Worm (Caenorhabditis elegans) whole organism, L4 larva: ENCODE results near the gene xpo-1.

Source experiments
- F37D6.2 ChIP-seq: sonication (generic microtip); optimal IDR thresholded peaks from 2 replicates; lab custom pipeline; 2016; ENCODE audit warnings: mild to moderate bottlenecking, missing genetic modification characterization, missing compliant biosample characterization
- F44E2.7 ChIP-seq: fragments of 200-800 bp; sonication (Bioruptor generic); IDR thresholded peaks from 2 replicates; pipeline ENCODE4 v2.1.2; 2022; ENCODE audit warnings: missing genetic modification characterization, missing compliant biosample characterization
- F49E8.2 ChIP-seq: sonication (generic microtip); optimal IDR thresholded peaks from 2 replicates; lab custom pipeline; 2016; ENCODE audit warnings: missing compliant biosample characterization, mild to moderate bottlenecking, missing genetic modification characterization, borderline replicate concordance
- R02D3.7 ChIP-seq: fragments of 150-350 bp; sonication (generic microtip); optimal IDR thresholded peaks from 3 replicates; lab custom pipeline; 2014; ENCODE audit warnings: missing biosample characterization, missing genetic modification characterization
- Y5F2A.4 ChIP-seq: fragments of 200-800 bp; sonication (Bioruptor generic); optimal IDR thresholded peaks from 2 replicates; lab custom pipeline; 2018; ENCODE audit warnings: mild to moderate bottlenecking, missing genetic modification characterization, missing compliant biosample characterization
- Y75B8A.6 ChIP-seq: fragments of 200-800 bp; sonication (Bioruptor generic); IDR thresholded peaks from 2 replicates; pipeline ENCODE4 v1.3.6; 2022; ENCODE audit warnings: missing genetic modification reagents, missing genetic modification characterization, missing compliant biosample characterization
- aha-1 ChIP-seq: fragments of 150-350 bp; peaks from one replicate; lab custom pipeline; 2014; ENCODE audit warnings: missing biosample characterization, missing genetic modification characterization
- aly-2 ChIP-seq: sonication (generic microtip); optimal IDR thresholded peaks from 2 replicates; lab custom pipeline; 2018; ENCODE audit warnings: missing biosample characterization, missing genetic modification characterization
- ceh-62 ChIP-seq: sonication (generic microtip); optimal IDR thresholded peaks from 2 replicates; lab custom pipeline; 2017; ENCODE audit warnings: missing biosample characterization, missing genetic modification characterization
- daf-12 ChIP-seq: fragments of 150-350 bp; optimal IDR thresholded peaks from 2 replicates; lab custom pipeline; 2014; ENCODE audit warnings: missing biosample characterization, missing genetic modification reagents, missing genetic modification characterization
- duxl-1 ChIP-seq: sonication (generic microtip); optimal IDR thresholded peaks from 2 replicates; lab custom pipeline; 2016; ENCODE audit warnings: mild to moderate bottlenecking, missing genetic modification characterization, moderate library complexity, missing compliant biosample characterization; ENCODE audit not compliant: poor library complexity
- egl-43 ChIP-seq: fragments of 200-800 bp; sonication (Bioruptor generic); IDR thresholded peaks from 2 replicates; pipeline ENCODE4 v1.3.6; 2022; ENCODE audit warnings: missing genetic modification reagents, missing genetic modification characterization, missing compliant biosample characterization
- fkh-10 ChIP-seq: fragments of 150-350 bp; optimal IDR thresholded peaks from 2 replicates; lab custom pipeline; 2014; ENCODE audit warnings: missing biosample characterization, missing genetic modification reagents, missing genetic modification characterization
- hlh-11 ChIP-seq: fragments of 200-800 bp; sonication (Bioruptor generic); optimal IDR thresholded peaks from 2 replicates; lab custom pipeline; 2018; ENCODE audit warnings: mild to moderate bottlenecking, missing genetic modification characterization, missing compliant biosample characterization
- lin-29 ChIP-seq: fragments of 200-800 bp; sonication (Bioruptor generic); IDR thresholded peaks from 2 replicates; pipeline ENCODE4 v1.3.6; 2022; ENCODE audit warnings: missing genetic modification reagents, missing genetic modification characterization, missing compliant biosample characterization
- lin-38 ChIP-seq: fragments of 200-800 bp; sonication (Bioruptor generic); IDR thresholded peaks from 2 replicates; pipeline ENCODE4 v1.3.6; 2022; ENCODE audit warnings: missing genetic modification reagents, missing genetic modification characterization, missing compliant biosample characterization
- lir-3 ChIP-seq: sonication (generic microtip); optimal IDR thresholded peaks from 2 replicates; lab custom pipeline; 2016; ENCODE audit warnings: mild to moderate bottlenecking, missing genetic modification characterization, missing compliant biosample characterization
- madf-5 ChIP-seq, 2 experiments: fragments of 200-800 bp; sonication (Bioruptor generic); IDR thresholded peaks; 2 replicates each; pipeline ENCODE4 v1.3.6; 2022; ENCODE audit warnings: missing compliant biosample characterization in 2 of 2, missing genetic modification characterization in 2 of 2
- madf-9 ChIP-seq: fragments of 200-800 bp; sonication (Bioruptor generic); conservative IDR thresholded peaks from 2 replicates; pipeline ENCODE4 v1.3.6; 2022; ENCODE audit warnings: missing genetic modification reagents, missing genetic modification characterization, missing compliant biosample characterization
- mxl-3 ChIP-seq: fragments of 200-800 bp; sonication (Bioruptor generic); optimal IDR thresholded peaks from 2 replicates; lab custom pipeline; 2018; ENCODE audit warnings: mild to moderate bottlenecking, missing genetic modification characterization, missing compliant biosample characterization
- nhr-102 ChIP-seq: sonication (generic microtip); optimal IDR thresholded peaks from 2 replicates; lab custom pipeline; 2016; ENCODE audit warnings: mild to moderate bottlenecking, missing genetic modification characterization, moderate library complexity, missing compliant biosample characterization
- nhr-237 ChIP-seq: sonication (generic microtip); optimal IDR thresholded peaks from 2 replicates; lab custom pipeline; 2017; ENCODE audit warnings: missing biosample characterization, missing genetic modification characterization
- nhr-41 ChIP-seq: fragments of 200-800 bp; sonication (Bioruptor generic); IDR thresholded peaks from 2 replicates; pipeline ENCODE4 v1.3.6; 2022; ENCODE audit warnings: missing genetic modification reagents, missing genetic modification characterization, missing compliant biosample characterization
- nhr-48 ChIP-seq: sonication (generic microtip); optimal IDR thresholded peaks from 2 replicates; lab custom pipeline; 2016; ENCODE audit warnings: mild to moderate bottlenecking, missing genetic modification characterization, missing compliant biosample characterization
- nhr-76 ChIP-seq: fragments of 150-350 bp; optimal IDR thresholded peaks from 2 replicates; lab custom pipeline; 2014; ENCODE audit warnings: missing biosample characterization, missing genetic modification characterization
- pha-4 ChIP-seq, 2 experiments: fragments of 150-350 bp in 1 of 2; fragments of 200-800 bp in 1 of 2; sonication (Bioruptor generic) in 1 of 2; IDR thresholded peaks in 1 of 2; optimal IDR thresholded peaks in 1 of 2; 2 replicates each; pipeline versions ENCODE4 v1.3.6 to Lab custom; 2014 to 2022; ENCODE audit warnings: missing genetic modification characterization in 2 of 2, missing genetic modification reagents in 2 of 2, missing biosample characterization in 1 of 2, missing compliant biosample characterization in 1 of 2
- php-3 ChIP-seq: fragments of 200-800 bp; sonication (Bioruptor generic); IDR thresholded peaks from 2 replicates; pipeline ENCODE4 v1.3.6; 2022; ENCODE audit warnings: missing genetic modification reagents, missing genetic modification characterization, missing compliant biosample characterization
- rbr-2 ChIP-seq: sonication (generic microtip); optimal IDR thresholded peaks from 2 replicates; lab custom pipeline; 2016; ENCODE audit warnings: missing genotype, missing genetic modification characterization, missing compliant biosample characterization
- saeg-2 ChIP-seq: fragments of 200-800 bp; sonication (Bioruptor generic); IDR thresholded peaks from 2 replicates; pipeline ENCODE4 v1.3.6; 2022; ENCODE audit warnings: missing genetic modification reagents, missing genetic modification characterization, missing compliant biosample characterization
- snpc-1.2 ChIP-seq: fragments of 200-800 bp; sonication (Bioruptor generic); IDR thresholded peaks from 2 replicates; pipeline ENCODE4 v1.3.6; 2022; ENCODE audit warnings: missing genetic modification reagents, missing genetic modification characterization, missing compliant biosample characterization
- tra-1 ChIP-seq: fragments of 200-800 bp; sonication (Bioruptor generic); IDR thresholded peaks from 2 replicates; pipeline ENCODE4 v1.3.6; 2022; ENCODE audit warnings: missing genetic modification reagents, missing genetic modification characterization, missing compliant biosample characterization
- unc-62 ChIP-seq, 3 experiments: fragments of 150-350 bp in 1 of 3; sonication (generic microtip); optimal IDR thresholded peaks in 2 of 3; peaks in 1 of 3; 1 replicate in 1 of 3; 2 replicates in 2 of 3; lab custom pipeline; 2014 to 2017; ENCODE audit warnings: missing biosample characterization in 3 of 3, missing genetic modification characterization in 3 of 3, missing genetic modification reagents in 3 of 3, missing genotype in 1 of 3
- ztf-7 ChIP-seq: fragments of 150-350 bp; optimal IDR thresholded peaks from 2 replicates; lab custom pipeline; 2014; ENCODE audit warnings: missing biosample characterization, missing genetic modification characterization

The xpo-1 gene

ce11 chrV:7770961-7771360 lies 33.9 kb upstream of the xpo-1 start, which contains the start of gene frpr-3:
frpr-3 (plus strand) TSS chrV:7771261.
- TF ChIP-seq rbr-2 (tag; lab: Kevin White, UChicago) (no peak), pha-4 (GFP tag; IDR thresholded peaks at IDR 0.05; lab: Robert Waterston, UW) (no peak), pha-4 (tag; optimal IDR thresholded peaks at IDR 0.05; lab: Kevin White, UChicago) (no peak), aha-1 (tag; lab: Kevin White, UChicago) (no peak), saeg-2 (GFP tag; lab: Robert Waterston, UW) (no peak), nhr-76 (no peak), tra-1 (GFP tag; lab: Robert Waterston, UW) (no peak), snpc-1.2 (no peak), Y75B8A.6 (GFP tag; lab: Robert Waterston, UW) (no peak), fkh-10 (GFP tag; lab: Kevin White, UChicago) (no peak), nhr-102 (tag; lab: Kevin White, UChicago) (no peak), daf-12 (tag; lab: Kevin White, UChicago) (no peak), F44E2.7 (GFP tag; lab: Robert Waterston, UW) (no peak), madf-5 (GFP tag; IDR thresholded peaks at IDR 0.05; lab: Robert Waterston, UW) (no peak), Y5F2A.4 (GFP tag; lab: Kevin White, UChicago) (no peak), F37D6.2 (tag; lab: Kevin White, UChicago) (no peak), unc-62 (GFP tag; optimal IDR thresholded peaks at IDR 0.05 in 1 of 2; lab: Kevin White, UChicago) (no peak), unc-62 (tag; optimal IDR thresholded peaks at IDR 0.05; lab: Kevin White, UChicago) (no peak), aly-2 (tag; lab: Kevin White, UChicago) (no peak)
- TF ChIP-seq, all 104 proteins: peak for 0

ce11 chrV:7773647-7774046 lies 31.2 kb upstream of the xpo-1 start:
- TF ChIP-seq Y75B8A.6 (GFP tag; lab: Robert Waterston, UW) = no peak
- no peak for TF ChIP-seq nhr-48 (tag; lab: Kevin White, UChicago)
- TF ChIP-seq R02D3.7 = no peak
- TF ChIP-seq egl-43 (GFP tag; lab: Robert Waterston, UW) = no peak
- TF ChIP-seq lin-38 (GFP tag; lab: Robert Waterston, UW) = no peak
- no peak for TF ChIP-seq nhr-41 (GFP tag; lab: Robert Waterston, UW)

ce11 chrV:7774143-7774595 lies 30.7 kb upstream of the xpo-1 start, which contains the start of gene grl-10:
grl-10 (plus strand) TSS chrV:7774545.
- TF ChIP-seq nhr-48 (tag; lab: Kevin White, UChicago) = peak; percentile 53
- peak; percentile 58 for TF ChIP-seq mxl-3 (GFP tag; lab: Kevin White, UChicago)
- TF ChIP-seq lin-29 (GFP tag; lab: Robert Waterston, UW) = no peak
- peak; percentile 37 for TF ChIP-seq hlh-11 (tag; lab: Kevin White, UChicago)

- no peak for TF ChIP-seq hlh-11 (tag; lab: Kevin White, UChicago)
- TF ChIP-seq php-3 (GFP tag; lab: Robert Waterston, UW) = no peak
- no peak for TF ChIP-seq nhr-237 (tag; lab: Kevin White, UChicago)
- no peak for TF ChIP-seq ztf-7 (tag; lab: Kevin White, UChicago)
- TF ChIP-seq lir-3 (tag; lab: Kevin White, UChicago) = no peak
- TF ChIP-seq ceh-62 (tag; lab: Kevin White, UChicago) = no peak
- no peak for TF ChIP-seq aha-1 (tag; lab: Kevin White, UChicago)
- no peak for TF ChIP-seq madf-9 (GFP tag; lab: Robert Waterston, UW)
- peak; percentile 19 for TF ChIP-seq duxl-1 (tag; lab: Kevin White, UChicago)
- peak; percentile 13 for TF ChIP-seq F49E8.2 (tag; lab: Kevin White, UChicago)
Measured at ce11 chrV:7775226-7775625, 29.6 kb upstream of the xpo-1 start.
